Worm (Caenorhabditis elegans) whole organism, L2 larva: ENCODE data around the gene hmp-1.

Experiments used
- C34F6.9 ChIP-seq: fragments of 150-350 bp; optimal IDR thresholded peaks from 2 replicates; lab custom pipeline; 2014; ENCODE audit warnings: missing biosample characterization, missing genetic modification characterization
- F13H6.1 ChIP-seq: sonication (generic microtip); optimal IDR thresholded peaks from 2 replicates; lab custom pipeline; 2016; ENCODE audit warnings: missing genetic modification characterization, missing compliant biosample characterization
- Y55F3AM.14 ChIP-seq: fragments of 200-800 bp; sonication (Bioruptor generic); optimal IDR thresholded peaks from 2 replicates; lab custom pipeline; 2018; ENCODE audit warnings: mild to moderate bottlenecking, missing genetic modification characterization, missing compliant biosample characterization
- alr-1 ChIP-seq: fragments of 150-350 bp; optimal IDR thresholded peaks from 2 replicates; lab custom pipeline; 2014; ENCODE audit warnings: missing biosample characterization, missing genetic modification characterization
- aly-2 ChIP-seq: fragments of 150-350 bp; optimal IDR thresholded peaks from 2 replicates; lab custom pipeline; 2014; ENCODE audit warnings: missing biosample characterization, missing genetic modification characterization
- blmp-1 ChIP-seq: sonication (generic microtip); optimal IDR thresholded peaks from 2 replicates; lab custom pipeline; 2017; ENCODE audit warnings: missing genetic modification characterization, mild to moderate bottlenecking, missing compliant biosample characterization, antibody characterized with exemption, moderate library complexity; ENCODE audit not compliant: insufficient read depth
- ceh-16 ChIP-seq: fragments of 150-350 bp; optimal IDR thresholded peaks from 2 replicates; lab custom pipeline; 2014; ENCODE audit warnings: missing biosample characterization, missing genetic modification characterization
- ceh-82 ChIP-seq: fragments of 150-350 bp; optimal IDR thresholded peaks from 2 replicates; lab custom pipeline; 2014; ENCODE audit warnings: missing biosample characterization, missing genetic modification characterization
- dmd-4 ChIP-seq: sonication (generic microtip); optimal IDR thresholded peaks from 2 replicates; lab custom pipeline; 2017; ENCODE audit warnings: missing biosample characterization, missing genetic modification characterization
- egl-27 ChIP-seq: sonication (generic microtip); optimal IDR thresholded peaks from 3 replicates; lab custom pipeline; 2017; ENCODE audit warnings: missing biosample characterization, missing genetic modification reagents, missing genetic modification characterization
- elt-3 ChIP-seq: sonication (generic microtip); optimal IDR thresholded peaks from 2 replicates; lab custom pipeline; 2017; ENCODE audit warnings: missing biosample characterization, missing genetic modification characterization
- fos-1 ChIP-seq: fragments of 150-350 bp; optimal IDR thresholded peaks from 2 replicates; lab custom pipeline; 2014; ENCODE audit warnings: missing biosample characterization, missing genetic modification characterization
- gmeb-1 ChIP-seq: fragments of 150-350 bp; optimal IDR thresholded peaks from 2 replicates; lab custom pipeline; 2014; ENCODE audit warnings: missing biosample characterization, missing genetic modification characterization
- lin-39 ChIP-seq: fragments of 150-350 bp; optimal IDR thresholded peaks from 2 replicates; lab custom pipeline; 2014; ENCODE audit warnings: missing biosample characterization, missing genetic modification reagents, missing genetic modification characterization
- lsy-2 ChIP-seq, 2 experiments: fragments of 150-350 bp in 1 of 2; sonication (generic microtip) in 1 of 2; optimal IDR thresholded peaks; 2 replicates each; lab custom pipeline; 2014 to 2017; ENCODE audit warnings: missing biosample characterization in 2 of 2, missing genetic modification characterization in 2 of 2
- mab-5 ChIP-seq: fragments of 150-350 bp; optimal IDR thresholded peaks from 2 replicates; lab custom pipeline; 2014; ENCODE audit warnings: missing biosample characterization, missing genetic modification characterization
- mbf-1 ChIP-seq: sonication (generic microtip); optimal IDR thresholded peaks from 2 replicates; lab custom pipeline; 2017; ENCODE audit warnings: missing biosample characterization, missing genetic modification characterization
- mdl-1 ChIP-seq, 2 experiments: fragments of 150-350 bp in 1 of 2; sonication (generic microtip) in 1 of 2; optimal IDR thresholded peaks; 2 replicates each; lab custom pipeline; 2017; ENCODE audit warnings: missing biosample characterization in 2 of 2, missing genetic modification characterization in 2 of 2
- nhr-11 ChIP-seq: fragments of 150-350 bp; optimal IDR thresholded peaks from 2 replicates; lab custom pipeline; 2014; ENCODE audit warnings: missing biosample characterization, missing genetic modification characterization
- nhr-12 ChIP-seq: fragments of 150-350 bp; optimal IDR thresholded peaks from 2 replicates; lab custom pipeline; 2014; ENCODE audit warnings: missing biosample characterization, missing genetic modification characterization
- nhr-129 ChIP-seq: fragments of 150-350 bp; optimal IDR thresholded peaks from 2 replicates; lab custom pipeline; 2014; ENCODE audit warnings: missing biosample characterization, missing genetic modification characterization
- nhr-21 ChIP-seq: fragments of 150-350 bp; optimal IDR thresholded peaks from 2 replicates; lab custom pipeline; 2014; ENCODE audit warnings: missing biosample characterization, missing genetic modification characterization
- nhr-23 ChIP-seq: fragments of 150-350 bp; optimal IDR thresholded peaks from 2 replicates; lab custom pipeline; 2014; ENCODE audit warnings: missing biosample characterization, missing genetic modification reagents, missing genetic modification characterization
- nhr-25 ChIP-seq: fragments of 150-350 bp; sonication (generic microtip); optimal IDR thresholded peaks from 3 replicates; lab custom pipeline; 2014; ENCODE audit warnings: missing biosample characterization, missing genetic modification characterization
- nhr-6 ChIP-seq: fragments of 150-350 bp; optimal IDR thresholded peaks from 2 replicates; lab custom pipeline; 2014; ENCODE audit warnings: missing biosample characterization, missing genetic modification characterization
- nhr-77 ChIP-seq: fragments of 150-350 bp; optimal IDR thresholded peaks from 2 replicates; lab custom pipeline; 2014; ENCODE audit warnings: missing biosample characterization, missing genetic modification characterization
- peb-1 ChIP-seq: fragments of 150-350 bp; optimal IDR thresholded peaks from 2 replicates; lab custom pipeline; 2014; ENCODE audit warnings: missing biosample characterization, missing genetic modification characterization
- sem-4 ChIP-seq: fragments of 150-350 bp; optimal IDR thresholded peaks from 2 replicates; lab custom pipeline; 2014; ENCODE audit warnings: missing biosample characterization, missing genetic modification reagents, missing genetic modification characterization
- skn-1 ChIP-seq: sonication (generic microtip); optimal IDR thresholded peaks from 2 replicates; lab custom pipeline; 2017; ENCODE audit warnings: missing biosample characterization, missing genetic modification characterization
- sma-3 ChIP-seq: sonication (generic microtip); optimal IDR thresholded peaks from 2 replicates; lab custom pipeline; 2016; ENCODE audit warnings: missing genetic modification reagents, missing genetic modification characterization, missing compliant biosample characterization
- sma-9 ChIP-seq, 2 experiments: fragments of 150-350 bp in 1 of 2; sonication (generic microtip) in 1 of 2; optimal IDR thresholded peaks; 2 replicates each; lab custom pipeline; 2014 to 2016; ENCODE audit warnings: missing genetic modification characterization in 2 of 2, mild to moderate bottlenecking in 1 of 2, missing biosample characterization in 1 of 2, missing compliant biosample characterization in 1 of 2, missing genetic modification reagents in 1 of 2, moderate library complexity in 1 of 2
- unc-39 ChIP-seq: fragments of 150-350 bp; optimal IDR thresholded peaks from 2 replicates; lab custom pipeline; 2014; ENCODE audit warnings: missing biosample characterization, missing genetic modification characterization
- unc-55 ChIP-seq: fragments of 150-350 bp; sonication (generic microtip); optimal IDR thresholded peaks from 3 replicates; lab custom pipeline; 2014; ENCODE audit warnings: missing biosample characterization, missing genetic modification reagents, missing genetic modification characterization
- zag-1 ChIP-seq: fragments of 150-350 bp; optimal IDR thresholded peaks from 2 replicates; lab custom pipeline; 2014; ENCODE audit warnings: missing biosample characterization, missing genetic modification characterization
- ztf-1 ChIP-seq: fragments of 200-800 bp; sonication (Bioruptor generic); conservative IDR thresholded peaks from 2 replicates; pipeline ENCODE4 v1.3.6; 2022; ENCODE audit warnings: missing genetic modification characterization, missing compliant biosample characterization
- ztf-11 ChIP-seq: sonication (generic microtip); optimal IDR thresholded peaks from 2 replicates; lab custom pipeline; 2017; ENCODE audit warnings: missing biosample characterization, missing genetic modification characterization
- ztf-4 ChIP-seq: fragments of 150-350 bp; optimal IDR thresholded peaks from 2 replicates; lab custom pipeline; 2014; ENCODE audit warnings: missing biosample characterization, missing genetic modification characterization

The hmp-1 gene

ce11 chrV:11859082-11859858 is 13.6 kb downstream of the hmp-1 start:
- TF ChIP-seq fos-1 (tag; lab: Kevin White, UChicago) (peak; percentile 96), lsy-2 (tag; optimal IDR thresholded peaks at IDR 0.05; lab: Kevin White, UChicago) (peak in 1 of 2 experiments; percentile 48), sma-3 (GFP tag; lab: Kevin White, UChicago) (peak; percentile 79), mab-5 (tag; lab: Kevin White, UChicago) (no peak), egl-27 (peak; percentile 69), nhr-77 (tag; lab: Kevin White, UChicago) (no peak), F13H6.1 (tag; lab: Kevin White, UChicago) (peak; percentile 57), blmp-1 (peak; percentile 87), sma-9 (GFP tag; optimal IDR thresholded peaks at IDR 0.05; lab: Kevin White, UChicago) (peak; percentile 91), sma-9 (tag; optimal IDR thresholded peaks at IDR 0.05; lab: Kevin White, UChicago) (no peak), nhr-25 (tag; lab: Kevin White, UChicago) (peak; percentile 90), peb-1 (tag; lab: Kevin White, UChicago) (no peak), ceh-82 (tag; lab: Kevin White, UChicago) (no peak), nhr-21 (tag; lab: Kevin White, UChicago) (peak; percentile 94), mbf-1 (tag; lab: Kevin White, UChicago) (no peak), mdl-1 (tag; optimal IDR thresholded peaks at IDR 0.05; lab: Kevin White, UChicago) (peak; percentile 52 to 84), zag-1 (tag; lab: Kevin White, UChicago) (no peak), unc-55 (GFP tag; lab: Kevin White, UChicago) (no peak), nhr-129 (no peak), nhr-12 (tag; lab: Kevin White, UChicago) (no peak)

ce11 chrV:11860375-11860774 is 14.7 kb downstream of the hmp-1 start, which contains the start of gene R13H4.5:
TSS of gene R13H4.5 (plus strand) at chrV:11860675.
- TF ChIP-seq unc-55 (GFP tag; lab: Kevin White, UChicago) (peak; percentile 19), nhr-12 (tag; lab: Kevin White, UChicago) (no peak), blmp-1 (no peak), unc-39 (tag; lab: Kevin White, UChicago) (no peak), nhr-23 (tag; lab: Kevin White, UChicago) (no peak), ztf-1 (GFP tag; lab: Robert Waterston, UW) (0 out of 2 replicates have a peak, but pooled peaks have one; percentile 35), nhr-11 (tag; lab: Kevin White, UChicago) (no peak)

ce11 chrV:11861880-11862544 is 16.3 kb downstream of the hmp-1 start:
- no peak for TF ChIP-seq ztf-4
- TF ChIP-seq ztf-1 (GFP tag; lab: Robert Waterston, UW), result no peak
- TF ChIP-seq aly-2, result no peak
- peak; percentile 27 for TF ChIP-seq sma-9 (GFP tag; optimal IDR thresholded peaks at IDR 0.05; lab: Kevin White, UChicago)
- no peak for TF ChIP-seq sma-9 (tag; optimal IDR thresholded peaks at IDR 0.05; lab: Kevin White, UChicago)
- no peak for TF ChIP-seq lin-39 (tag; lab: Kevin White, UChicago)
- peak; percentile 29 for TF ChIP-seq nhr-21 (tag; lab: Kevin White, UChicago)
- no peak for TF ChIP-seq alr-1 (tag; lab: Kevin White, UChicago)
- peak; percentile 63 for TF ChIP-seq fos-1 (tag; lab: Kevin White, UChicago)
- no peak for TF ChIP-seq Y55F3AM.14 (GFP tag; lab: Kevin White, UChicago)
- no peak for TF ChIP-seq elt-3
- TF ChIP-seq egl-27, result no peak
- no peak for TF ChIP-seq nhr-129
- no peak for TF ChIP-seq dmd-4 (tag; lab: Kevin White, UChicago)
- no peak for TF ChIP-seq C34F6.9 (tag; lab: Kevin White, UChicago)
- TF ChIP-seq gmeb-1, result no peak
- no peak for TF ChIP-seq ceh-82 (tag; lab: Kevin White, UChicago)
- no peak for TF ChIP-seq F13H6.1 (tag; lab: Kevin White, UChicago)
- no peak for TF ChIP-seq ceh-16 (tag; lab: Kevin White, UChicago)
- no peak for TF ChIP-seq sem-4 (tag; lab: Kevin White, UChicago)
- TF ChIP-seq nhr-23 (tag; lab: Kevin White, UChicago), result no peak
- TF ChIP-seq mbf-1 (tag; lab: Kevin White, UChicago), result no peak
- no peak for TF ChIP-seq nhr-6 (tag; lab: Kevin White, UChicago)
- TF ChIP-seq ztf-11 (tag; lab: Kevin White, UChicago), result no peak
- TF ChIP-seq nhr-25 (tag; lab: Kevin White, UChicago), result no peak
- TF ChIP-seq nhr-11 (tag; lab: Kevin White, UChicago), result no peak
- peak in 1 of 2 experiments; percentile 20 for TF ChIP-seq lsy-2 (tag; optimal IDR thresholded peaks at IDR 0.05; lab: Kevin White, UChicago)
- no peak for TF ChIP-seq skn-1 (tag; lab: Kevin White, UChicago)
